Fruit fly (Drosophila melanogaster) whole organism, prepupa: Measurements from ENCODE around the gene Smr.

Source experiments
- Blimp-1 ChIP-seq: fragments of 200-800 bp; sonication (Bioruptor generic); optimal IDR thresholded peaks from 3 replicates; lab custom pipeline; 2017; ENCODE audit warnings: missing biosample characterization, missing genetic modification characterization, mild to moderate bottlenecking, moderate library complexity, missing genetic modification reagents
- CG10631 ChIP-seq: fragments of 200-800 bp; sonication (Bioruptor generic); optimal IDR thresholded peaks from 2 replicates; lab custom pipeline; 2016; ENCODE audit warnings: missing biosample characterization, missing genetic modification characterization
- CG10669 ChIP-seq: fragments of 200-800 bp; sonication (Bioruptor generic); optimal IDR thresholded peaks from 3 replicates; lab custom pipeline; 2018; ENCODE audit warnings: missing biosample characterization, mild to moderate bottlenecking, missing genetic modification characterization, moderate library complexity
- CG11294 ChIP-seq: fragments of 200-800 bp; sonication (Bioruptor generic); IDR thresholded peaks from 2 replicates; pipeline ENCODE4 v1.3.6; 2022; ENCODE audit warnings: missing biosample characterization, missing genetic modification characterization
- CG11902 ChIP-seq: fragments of 200-800 bp; sonication (Bioruptor generic); optimal IDR thresholded peaks from 3 replicates; lab custom pipeline; 2016; ENCODE audit warnings: missing biosample characterization, missing genetic modification characterization
- CG15336 ChIP-seq: fragments of 200-800 bp; sonication (Bioruptor generic); IDR thresholded peaks from 2 replicates; pipeline ENCODE4 v1.3.6; 2022; ENCODE audit warnings: missing biosample characterization, missing genetic modification characterization
- CG16779 ChIP-seq: fragments of 200-800 bp; sonication (Bioruptor generic); optimal IDR thresholded peaks from 3 replicates; lab custom pipeline; 2017; ENCODE audit warnings: missing biosample characterization, mild to moderate bottlenecking, missing genetic modification characterization
- CG3032 ChIP-seq: fragments of 200-800 bp; optimal IDR thresholded peaks from 2 replicates; lab custom pipeline; 2019; ENCODE audit warnings: missing biosample characterization, mild to moderate bottlenecking, missing genetic modification characterization, moderate library complexity
- CG32006 ChIP-seq: fragments of 200-800 bp; sonication (Bioruptor generic); optimal IDR thresholded peaks from 3 replicates; lab custom pipeline; 2017; ENCODE audit warnings: missing biosample characterization, mild to moderate bottlenecking, missing genetic modification characterization
- CG34406 ChIP-seq: fragments of 200-800 bp; sonication (Bioruptor generic); optimal IDR thresholded peaks from 3 replicates; lab custom pipeline; 2016; ENCODE audit warnings: missing biosample characterization, missing genetic modification characterization
- CG3919 ChIP-seq: fragments of 200-800 bp; sonication (Bioruptor generic); optimal IDR thresholded peaks from 3 replicates; lab custom pipeline; 2016; ENCODE audit warnings: missing biosample characterization, missing genetic modification characterization
- CG4318 ChIP-seq: fragments of 200-800 bp; sonication (Bioruptor generic); optimal IDR thresholded peaks from 3 replicates; lab custom pipeline; 2017; ENCODE audit warnings: missing biosample characterization, mild to moderate bottlenecking, missing genetic modification characterization
- CG6276 ChIP-seq: fragments of 200-800 bp; sonication (Bioruptor generic); optimal IDR thresholded peaks from 2 replicates; lab custom pipeline; 2017; ENCODE audit warnings: missing biosample characterization, mild to moderate bottlenecking, missing genetic modification characterization
- CG6792 ChIP-seq: fragments of 200-800 bp; sonication (Bioruptor generic); optimal IDR thresholded peaks from 3 replicates; lab custom pipeline; 2016; ENCODE audit warnings: missing biosample characterization, missing genetic modification characterization
- CG6808 ChIP-seq: fragments of 200-800 bp; sonication (Bioruptor generic); optimal IDR thresholded peaks from 3 replicates; lab custom pipeline; 2017; ENCODE audit warnings: missing biosample characterization, missing genetic modification characterization, mild to moderate bottlenecking, moderate library complexity, missing genetic modification reagents
- CG6854 ChIP-seq: fragments of 200-800 bp; sonication (Bioruptor generic); optimal IDR thresholded peaks from 2 replicates; lab custom pipeline; 2017; ENCODE audit warnings: missing biosample characterization, mild to moderate bottlenecking, missing genetic modification characterization
- CG7368 ChIP-seq: fragments of 200-800 bp; sonication (Bioruptor generic); optimal IDR thresholded peaks from 3 replicates; lab custom pipeline; 2016; ENCODE audit warnings: missing biosample characterization, missing genetic modification characterization
- CG8119 ChIP-seq: fragments of 200-800 bp; sonication (Bioruptor generic); IDR thresholded peaks from 3 replicates; pipeline ENCODE4 v1.3.6; 2022; ENCODE audit warnings: missing biosample characterization, missing genetic modification characterization
- CG9139 ChIP-seq: fragments of 200-800 bp; sonication (Bioruptor generic); optimal IDR thresholded peaks from 3 replicates; lab custom pipeline; 2017; ENCODE audit warnings: missing biosample characterization, mild to moderate bottlenecking, missing genetic modification characterization
- Eip75B ChIP-seq: fragments of 200-800 bp; sonication (Bioruptor generic); optimal IDR thresholded peaks from 3 replicates; lab custom pipeline; 2016; ENCODE audit warnings: missing biosample characterization, missing genetic modification characterization
- Eip78C ChIP-seq: fragments of 200-800 bp; sonication (Bioruptor generic); peaks from one replicate; lab custom pipeline; 2016; ENCODE audit warnings: missing biosample characterization, missing genetic modification characterization
- Ets96B ChIP-seq: fragments of 200-800 bp; optimal IDR thresholded peaks from 2 replicates; lab custom pipeline; 2019; ENCODE audit warnings: missing biosample characterization, mild to moderate bottlenecking, missing genetic modification characterization, moderate library complexity
- Hr38 ChIP-seq: sonication (Bioruptor generic); optimal IDR thresholded peaks from 2 replicates; lab custom pipeline; 2016; ENCODE audit warnings: missing biosample characterization, missing genetic modification characterization
- Hr39 ChIP-seq: fragments of 200-800 bp; sonication (Bioruptor generic); optimal IDR thresholded peaks from 2 replicates; lab custom pipeline; 2016; ENCODE audit warnings: missing biosample characterization, missing genetic modification characterization
- Hr4 ChIP-seq: fragments of 200-800 bp; sonication (Bioruptor generic); optimal IDR thresholded peaks from 3 replicates; lab custom pipeline; 2016; ENCODE audit warnings: missing biosample characterization, missing genetic modification characterization
- Lpt ChIP-seq: fragments of 200-800 bp; sonication (Bioruptor generic); optimal IDR thresholded peaks from 3 replicates; lab custom pipeline; 2016; ENCODE audit warnings: missing biosample characterization, missing genetic modification characterization
- Met ChIP-seq: fragments of 200-800 bp; sonication (Bioruptor generic); optimal IDR thresholded peaks from 3 replicates; lab custom pipeline; 2016; ENCODE audit warnings: missing biosample characterization, missing genetic modification characterization
- OdsH ChIP-seq: fragments of 200-800 bp; sonication (Bioruptor generic); optimal IDR thresholded peaks from 3 replicates; lab custom pipeline; 2016; ENCODE audit warnings: missing biosample characterization, missing genetic modification characterization
- Sox14 ChIP-seq: fragments of 200-800 bp; sonication (Bioruptor generic); optimal IDR thresholded peaks from 3 replicates; lab custom pipeline; 2016; ENCODE audit warnings: missing biosample characterization, missing genetic modification characterization
- acj6 ChIP-seq: fragments of 200-800 bp; sonication (Bioruptor generic); optimal IDR thresholded peaks from 3 replicates; lab custom pipeline; 2016; ENCODE audit warnings: missing biosample characterization, missing genetic modification characterization
- cyc ChIP-seq: fragments of 200-800 bp; sonication (Bioruptor generic); optimal IDR thresholded peaks from 3 replicates; lab custom pipeline; 2016; ENCODE audit warnings: missing biosample characterization, missing genetic modification characterization
- dac ChIP-seq: fragments of 200-800 bp; sonication (Bioruptor generic); optimal IDR thresholded peaks from 2 replicates; lab custom pipeline; 2017; ENCODE audit warnings: missing biosample characterization, mild to moderate bottlenecking, missing genetic modification characterization
- dsx ChIP-seq: fragments of 200-800 bp; optimal IDR thresholded peaks from 3 replicates; lab custom pipeline; 2019; ENCODE audit warnings: missing biosample characterization, mild to moderate bottlenecking, missing genetic modification characterization, moderate library complexity; ENCODE audit not compliant: poor library complexity, severe bottlenecking
- eg ChIP-seq: fragments of 200-800 bp; sonication (Bioruptor generic); IDR thresholded peaks from 3 replicates; pipeline ENCODE4 v1.3.6; 2022; ENCODE audit warnings: missing biosample characterization, missing genetic modification characterization
- esn ChIP-seq: fragments of 200-800 bp; sonication (Bioruptor generic); optimal IDR thresholded peaks from 2 replicates; lab custom pipeline; 2016; ENCODE audit warnings: missing biosample characterization, mild to moderate bottlenecking, missing genetic modification characterization, moderate library complexity
- fd59A ChIP-seq: fragments of 200-800 bp; sonication (Bioruptor generic); optimal IDR thresholded peaks from 2 replicates; lab custom pipeline; 2017; ENCODE audit warnings: missing biosample characterization, mild to moderate bottlenecking, missing genetic modification characterization, missing genetic modification reagents
- fd85E ChIP-seq: fragments of 200-800 bp; sonication (Bioruptor generic); optimal IDR thresholded peaks from 3 replicates; lab custom pipeline; 2016; ENCODE audit warnings: missing biosample characterization, missing genetic modification characterization
- fkh ChIP-seq: fragments of 200-800 bp; sonication (Bioruptor generic); optimal IDR thresholded peaks from 3 replicates; lab custom pipeline; 2017; ENCODE audit warnings: missing biosample characterization, mild to moderate bottlenecking, missing genetic modification characterization, moderate library complexity
- lz ChIP-seq: fragments of 200-800 bp; sonication (Bioruptor generic); optimal IDR thresholded peaks from 3 replicates; lab custom pipeline; 2016; ENCODE audit warnings: missing biosample characterization, missing genetic modification characterization
- pdm3 ChIP-seq: fragments of 200-800 bp; sonication (Bioruptor generic); optimal IDR thresholded peaks from 3 replicates; lab custom pipeline; 2016; ENCODE audit warnings: missing biosample characterization, missing genetic modification characterization
- salr ChIP-seq, 2 experiments: fragments of 200-800 bp; sonication (Bioruptor generic); optimal IDR thresholded peaks; 3 replicates each; lab custom pipeline; 2016 to 2018; ENCODE audit warnings: missing biosample characterization in 2 of 2, missing genetic modification characterization in 2 of 2, mild to moderate bottlenecking in 1 of 2
- spab ChIP-seq: fragments of 200-800 bp; sonication (Bioruptor generic); optimal IDR thresholded peaks from 2 replicates; lab custom pipeline; 2017; ENCODE audit warnings: missing biosample characterization, mild to moderate bottlenecking, missing genetic modification characterization, missing genetic modification reagents
- ss ChIP-seq, 2 experiments: fragments of 200-800 bp; sonication (Bioruptor generic); optimal IDR thresholded peaks; 2 replicates in 1 of 2; 3 replicates in 1 of 2; lab custom pipeline; 2017 to 2018; ENCODE audit warnings: mild to moderate bottlenecking in 2 of 2, missing biosample characterization in 2 of 2, missing genetic modification characterization in 2 of 2, moderate library complexity in 1 of 2
- svp ChIP-seq: fragments of 200-800 bp; sonication (Bioruptor generic); peaks from one replicate; lab custom pipeline; 2016; ENCODE audit warnings: missing biosample characterization, missing genetic modification characterization
- topi ChIP-seq: fragments of 200-800 bp; sonication (Bioruptor generic); optimal IDR thresholded peaks from 3 replicates; lab custom pipeline; 2016; ENCODE audit warnings: missing biosample characterization, missing genetic modification characterization
- vri ChIP-seq: fragments of 200-800 bp; sonication (Bioruptor generic); optimal IDR thresholded peaks from 3 replicates; lab custom pipeline; 2016; ENCODE audit warnings: missing biosample characterization, mild to moderate bottlenecking, missing genetic modification characterization

The Smr gene

DNA sequence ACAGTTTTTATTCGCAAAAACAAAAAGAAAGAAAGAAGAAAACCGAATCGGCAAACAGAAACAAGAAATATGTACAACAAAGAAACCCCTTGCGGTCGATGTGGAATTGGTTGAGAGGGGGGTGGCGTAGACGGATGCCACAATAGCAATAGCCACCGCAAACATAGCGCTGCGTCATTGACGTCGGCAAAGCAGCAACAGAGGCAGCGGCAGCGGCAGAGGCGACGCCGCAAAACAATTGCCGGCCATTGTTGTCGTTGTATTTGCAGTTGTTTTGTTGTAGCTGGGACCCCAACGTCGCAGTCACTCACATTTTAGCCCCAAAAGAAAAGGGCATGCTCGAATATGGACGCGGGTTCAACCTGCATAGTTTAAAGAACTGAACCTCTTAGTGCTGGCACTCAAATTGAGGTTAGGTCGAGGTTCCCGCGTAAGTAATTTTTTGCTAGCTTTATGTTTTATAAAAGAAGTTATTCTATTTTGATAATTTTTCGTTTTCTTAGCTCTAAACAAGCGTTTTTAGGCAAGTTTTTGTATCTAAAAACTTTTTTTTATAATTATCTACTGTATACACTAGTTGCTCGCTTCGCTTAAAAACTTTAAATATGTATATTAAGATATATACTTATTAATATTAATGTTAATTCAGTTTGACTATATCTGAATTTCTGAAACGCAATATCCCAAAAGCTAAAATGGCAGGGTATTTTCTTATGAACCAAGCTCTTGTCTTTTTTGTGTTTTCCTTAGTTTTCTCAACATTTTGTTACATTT lies 13.4 kb upstream of the Smr start (continued):
- peak; percentile 16 for TF ChIP-seq dsx (GFP tag; lab: Kevin White, UChicago)
- TF ChIP-seq CG11902 (GFP tag; lab: Kevin White, UChicago): peak; percentile 74
- peak; percentile 89 for TF ChIP-seq CG34406 (GFP tag; lab: Kevin White, UChicago)
- TF ChIP-seq CG16779: peak; percentile 68
- peak; percentile 86 for TF ChIP-seq CG3032 (tag; lab: Kevin White, UChicago)
- peak; percentile 50 to 88 for TF ChIP-seq salr (GFP tag; optimal IDR thresholded peaks at IDR 0.05; lab: Kevin White, UChicago)
- TF ChIP-seq Ets96B (tag; lab: Kevin White, UChicago): peak; percentile 74
- TF ChIP-seq CG6792 (GFP tag; lab: Kevin White, UChicago): peak; percentile 87
- no peak for TF ChIP-seq svp
- TF ChIP-seq Hr38 (GFP tag; lab: Kevin White, UChicago): no peak

DNA sequence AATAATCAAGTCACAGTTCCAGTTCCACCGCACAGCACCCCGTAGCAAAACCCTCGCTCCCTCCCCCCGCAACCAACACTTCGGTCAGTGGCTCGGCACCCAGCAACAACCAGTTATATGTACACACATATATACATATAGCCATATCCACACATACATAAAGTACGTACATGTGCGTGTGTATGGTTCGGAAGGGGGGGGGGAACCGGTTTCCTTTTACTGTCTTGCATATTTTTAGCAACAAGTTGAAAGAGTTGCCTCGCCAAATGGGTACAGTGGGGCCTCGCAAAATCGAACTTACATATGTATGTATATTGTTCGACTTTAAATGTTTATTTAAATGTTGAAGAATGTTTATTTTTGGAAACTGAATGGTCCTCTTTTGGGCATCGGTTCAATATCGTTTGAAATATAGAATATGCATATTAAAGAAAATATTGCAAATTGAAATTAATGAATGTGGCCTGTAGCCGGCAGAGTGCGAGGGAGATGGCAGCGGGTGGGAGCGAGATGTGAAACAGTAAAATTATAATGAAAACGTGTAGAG lies 12.7 kb upstream of the Smr start:
- peak; percentile 61 for TF ChIP-seq CG6854 (GFP tag; lab: Kevin White, UChicago)
- TF ChIP-seq CG6808 (GFP tag; lab: Kevin White, UChicago): peak; percentile 87
- peak; percentile 94 for TF ChIP-seq CG8119 (GFP tag; lab: Robert Waterston, UW)
- peak; percentile 93 for TF ChIP-seq pdm3 (GFP tag; lab: Kevin White, UChicago)
- peak; percentile 98 for TF ChIP-seq svp
- TF ChIP-seq Eip75B (GFP tag; lab: Kevin White, UChicago): peak; percentile 93
- TF ChIP-seq fd59A (GFP tag; lab: Kevin White, UChicago): peak; percentile 79
- TF ChIP-seq CG10669: peak; percentile 94
- TF ChIP-seq CG3032 (tag; lab: Kevin White, UChicago): peak; percentile 87
- TF ChIP-seq CG16779: peak; percentile 75
- TF ChIP-seq CG6792 (GFP tag; lab: Kevin White, UChicago): peak; percentile 90
- TF ChIP-seq CG10631 (GFP tag; lab: Kevin White, UChicago): peak; percentile 90
- TF ChIP-seq CG4318: peak; percentile 73
- peak; percentile 91 for TF ChIP-seq Ets96B (tag; lab: Kevin White, UChicago)
- TF ChIP-seq Hr4 (GFP tag; lab: Kevin White, UChicago): peak; percentile 86
- peak; percentile 48 for TF ChIP-seq fkh (GFP tag; lab: Kevin White, UChicago)
- peak; percentile 94 for TF ChIP-seq esn (GFP tag; lab: Kevin White, UChicago)
- peak; percentile 91 for TF ChIP-seq CG15336 (GFP tag; lab: Robert Waterston, UW)
- peak; percentile 82 for TF ChIP-seq CG9139 (GFP tag; lab: Kevin White, UChicago)
- TF ChIP-seq acj6 (GFP tag; lab: Kevin White, UChicago): peak; percentile 86
- peak; percentile 87 for TF ChIP-seq CG32006
- peak; percentile 89 for TF ChIP-seq CG34406 (GFP tag; lab: Kevin White, UChicago)
- TF ChIP-seq lz (GFP tag; lab: Kevin White, UChicago): peak; percentile 94
- peak; percentile 96 for TF ChIP-seq Met (GFP tag; lab: Kevin White, UChicago)
- TF ChIP-seq topi (GFP tag; lab: Kevin White, UChicago): peak; percentile 94
- TF ChIP-seq CG11902 (GFP tag; lab: Kevin White, UChicago): peak; percentile 76
- TF ChIP-seq eg (GFP tag; lab: Robert Waterston, UW): peak; percentile 91
- peak; percentile 82 for TF ChIP-seq Blimp-1 (GFP tag; lab: Kevin White, UChicago)
- TF ChIP-seq fd85E: peak; percentile 34
- TF ChIP-seq cyc: peak; percentile 91
- TF ChIP-seq Eip78C (GFP tag; lab: Kevin White, UChicago): peak; percentile 95
- TF ChIP-seq Hr39: peak; percentile 91
- TF ChIP-seq vri (GFP tag; lab: Kevin White, UChicago): peak; percentile 83
- peak; percentile 89 for TF ChIP-seq CG3919 (GFP tag; lab: Kevin White, UChicago)
- peak; percentile 80 for TF ChIP-seq Sox14
- peak; percentile 88 for TF ChIP-seq OdsH
- peak; percentile 88 for TF ChIP-seq CG7368
- peak; percentile 84 to 89 for TF ChIP-seq ss (GFP tag; optimal IDR thresholded peaks at IDR 0.05; lab: Kevin White, UChicago)
- peak; percentile 85 for TF ChIP-seq CG11294 (GFP tag; lab: Robert Waterston, UW)
- peak; percentile 71 for TF ChIP-seq dac (GFP tag; lab: Kevin White, UChicago)
- TF ChIP-seq spab (GFP tag; lab: Kevin White, UChicago): peak; percentile 80
- TF ChIP-seq CG6276 (GFP tag; lab: Kevin White, UChicago): peak; percentile 85
- TF ChIP-seq Lpt (GFP tag; lab: Kevin White, UChicago): peak; percentile 58
